Fruit fly (Drosophila melanogaster): Measurements from ENCODE around the gene Frq1.

Gene Frq1

dm6 chrX:18139950-18140349, 15.2 kb upstream of the Frq1 start:
- TF ChIP-seq Mnt (GFP tag; optimal IDR thresholded peaks at IDR 0.05) = no peak
- no peak for TF ChIP-seq cnc (optimal IDR thresholded peaks at IDR 0.05)
- TF ChIP-seq CG33017 (tag; optimal IDR thresholded peaks at IDR 0.05) = no peak
- TF ChIP-seq CG7045 (GFP tag; optimal IDR thresholded peaks at IDR 0.05) = no peak

DNA sequence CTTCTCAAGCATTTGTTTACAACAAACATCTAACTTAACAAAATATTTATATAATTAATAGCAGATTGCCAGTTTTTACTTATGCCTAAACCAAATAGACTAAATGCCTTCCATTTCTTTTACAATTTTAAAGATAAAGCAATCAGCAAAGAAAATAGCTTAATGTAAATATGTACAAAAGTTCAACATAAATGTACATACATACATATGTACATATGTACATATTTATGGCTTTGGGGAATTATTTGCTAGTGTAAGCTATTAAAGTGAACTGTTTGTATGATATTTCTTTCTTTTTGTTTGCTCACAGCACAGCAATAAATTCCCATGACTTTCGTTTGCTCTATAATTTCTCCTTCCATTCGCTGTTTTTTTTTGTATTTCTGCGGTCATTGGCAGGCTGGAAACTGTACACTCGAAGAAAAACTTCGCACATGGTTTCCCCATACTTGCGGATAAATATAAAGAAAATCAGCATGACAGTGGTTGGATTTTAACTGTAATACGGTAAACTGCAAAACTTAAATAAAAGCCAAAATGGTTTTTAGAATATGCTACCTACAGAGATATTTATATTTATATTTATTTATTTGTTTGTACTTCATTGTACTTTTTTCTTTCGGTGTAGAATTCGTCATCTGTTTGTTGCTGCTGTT, 14.1 kb upstream of the Frq1 start:
- TF ChIP-seq CG33017 (tag; optimal IDR thresholded peaks at IDR 0.05) (no peak), CG12768 (GFP tag; optimal IDR thresholded peaks at IDR 0.05) (no peak), CG11617 (GFP tag; optimal IDR thresholded peaks at IDR 0.05) (no peak), Mnt (GFP tag; optimal IDR thresholded peaks at IDR 0.05) (no peak), ovo (GFP tag; optimal IDR thresholded peaks at IDR 0.05) (no peak)

DNA sequence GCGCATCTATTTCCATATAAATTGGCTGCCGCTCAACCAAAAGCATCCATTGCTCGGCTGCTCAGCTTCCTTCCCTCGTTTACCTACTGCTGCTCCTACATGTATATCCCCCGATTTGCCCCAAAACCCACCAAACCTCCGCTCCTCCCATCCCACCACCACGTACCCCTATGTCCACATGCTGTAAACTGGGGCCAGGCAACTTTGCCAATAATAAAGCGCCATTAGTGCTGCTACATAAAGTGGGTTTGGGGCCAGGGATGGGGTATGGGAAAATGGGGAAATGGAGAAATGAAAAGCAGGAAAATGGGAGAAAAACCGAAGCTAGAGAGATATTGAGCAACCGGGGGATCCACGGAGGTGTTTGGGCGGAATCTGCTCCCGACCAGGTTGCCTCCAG, 5.9 kb upstream of the Frq1 start:
- TF ChIP-seq CG14711 (tag; optimal IDR thresholded peaks at IDR 0.05) (no peak), pad (GFP tag; optimal IDR thresholded peaks at IDR 0.05) (no peak), CG12768 (GFP tag; optimal IDR thresholded peaks at IDR 0.05) (no peak), CG7045 (GFP tag; optimal IDR thresholded peaks at IDR 0.05) (no peak), CG11617 (GFP tag; optimal IDR thresholded peaks at IDR 0.05) (no peak)

DNA sequence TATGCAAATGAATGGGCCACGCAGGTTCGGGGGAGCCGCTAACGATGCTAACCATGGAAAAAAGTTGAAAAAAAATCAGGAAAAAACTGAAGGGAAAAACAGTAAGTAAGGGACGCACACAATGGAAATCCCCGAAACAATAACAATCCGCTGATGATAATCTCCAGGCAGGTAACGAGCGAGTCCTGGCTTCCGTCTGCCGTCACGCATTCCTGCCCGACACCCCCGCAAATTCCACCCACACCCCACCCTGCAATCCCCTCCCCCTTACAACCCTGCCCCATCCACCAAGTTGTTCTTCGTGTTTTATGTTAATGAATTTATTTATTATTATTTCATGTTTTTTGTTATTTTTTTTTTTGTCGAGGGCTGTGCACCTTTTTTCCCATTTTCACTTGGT, 3.8 kb upstream of the Frq1 start:
- TF ChIP-seq CG33017 (tag; optimal IDR thresholded peaks at IDR 0.05) (no peak), CG1620 (GFP tag; optimal IDR thresholded peaks at IDR 0.05) (no peak), cnc (optimal IDR thresholded peaks at IDR 0.05) (no peak), Hr96 (GFP tag; optimal IDR thresholded peaks at IDR 0.05) (no peak), CG14711 (tag; optimal IDR thresholded peaks at IDR 0.05) (no peak), CG5204 (GFP tag; optimal IDR thresholded peaks at IDR 0.05) (no peak), CG7045 (GFP tag; optimal IDR thresholded peaks at IDR 0.05) (no peak), Crg-1 (GFP tag; optimal IDR thresholded peaks at IDR 0.05) (no peak), pad (GFP tag; optimal IDR thresholded peaks at IDR 0.05) (no peak), cic (GFP tag; optimal IDR thresholded peaks at IDR 0.05) (no peak), Mnt (GFP tag; optimal IDR thresholded peaks at IDR 0.05) (no peak), CG11617 (GFP tag; optimal IDR thresholded peaks at IDR 0.05) (no peak), Clk (GFP tag; optimal IDR thresholded peaks at IDR 0.05) (no peak)

DNA sequence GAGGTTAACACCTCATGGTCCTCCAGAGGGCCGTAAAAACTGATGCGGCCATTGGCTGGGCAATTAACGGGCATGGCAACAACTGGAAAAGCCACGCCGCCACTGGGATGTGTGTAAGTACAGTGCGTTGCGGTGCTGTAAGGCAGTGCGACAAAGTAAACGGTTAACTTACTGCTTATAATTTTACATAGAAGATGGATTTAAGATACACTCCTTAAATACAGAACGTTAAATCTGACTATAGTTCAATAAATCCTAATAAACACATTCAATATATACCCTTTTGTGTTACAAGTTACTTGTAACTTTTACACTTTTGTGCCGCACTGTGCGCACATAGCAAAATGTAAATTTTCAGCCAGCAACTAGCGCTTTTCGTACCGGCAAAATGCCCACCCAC, 2.2 kb upstream of the Frq1 start:
- TF ChIP-seq kay (GFP tag; ENCODE audit: borderline replicate concordance) (no peak), CG7045 (GFP tag; optimal IDR thresholded peaks at IDR 0.05) (no peak), CG33017 (tag; optimal IDR thresholded peaks at IDR 0.05) (no peak), CG11617 (GFP tag; optimal IDR thresholded peaks at IDR 0.05) (no peak)

- TF ChIP-seq toe (GFP tag; optimal IDR thresholded peaks at IDR 0.05) (no peak), CG14711 (tag; optimal IDR thresholded peaks at IDR 0.05) (no peak), CG7101 (tag; optimal IDR thresholded peaks at IDR 0.05) (no peak), CG12768 (GFP tag; optimal IDR thresholded peaks at IDR 0.05) (no peak), Mnt (GFP tag; optimal IDR thresholded peaks at IDR 0.05) (no peak), cnc (optimal IDR thresholded peaks at IDR 0.05) (no peak), CG11617 (GFP tag; optimal IDR thresholded peaks at IDR 0.05) (no peak), kay (GFP tag; ENCODE audit: borderline replicate concordance) (no peak), pad (GFP tag; optimal IDR thresholded peaks at IDR 0.05) (no peak), CG33017 (tag; optimal IDR thresholded peaks at IDR 0.05) (no peak), Crg-1 (GFP tag; optimal IDR thresholded peaks at IDR 0.05) (no peak), bab1 (GFP tag; optimal IDR thresholded peaks at IDR 0.05) (no peak), ovo (GFP tag; optimal IDR thresholded peaks at IDR 0.05) (no peak), CG1620 (GFP tag; optimal IDR thresholded peaks at IDR 0.05) (no peak)
These were observed 3.8 kb downstream of the Frq1 start for dm6 chrX:18158967-18159366.

DNA sequence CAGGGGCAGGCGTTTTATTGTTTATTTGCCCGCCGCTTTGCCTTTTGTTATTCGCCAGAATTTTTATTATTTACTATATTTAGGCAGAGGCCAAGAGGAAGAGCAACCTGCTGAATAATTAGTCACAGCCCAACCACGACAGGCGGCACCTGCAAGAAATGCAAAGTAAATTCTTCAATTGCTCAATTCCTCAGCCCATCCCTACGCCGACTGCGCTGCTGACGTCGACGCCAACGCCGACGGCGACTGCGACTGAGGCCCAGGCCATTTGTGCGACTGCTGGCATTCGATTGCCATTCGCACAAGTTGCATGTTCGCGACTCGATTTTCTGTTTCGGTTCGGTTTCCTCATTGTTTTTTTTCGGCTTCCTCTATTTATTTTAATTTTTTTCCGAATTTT, 22.1 kb downstream of the Frq1 start, which contains the start of gene Frq2:
TSS of gene Frq2 (plus strand) at position 301 of the 400 bp plus-strand sequence.
- TF ChIP-seq CG7101 (tag; optimal IDR thresholded peaks at IDR 0.05) = no peak
- TF ChIP-seq Mnt (GFP tag; optimal IDR thresholded peaks at IDR 0.05) = no peak
- TF ChIP-seq CG12768 (GFP tag; optimal IDR thresholded peaks at IDR 0.05) = no peak
- no peak for TF ChIP-seq Clk (GFP tag; optimal IDR thresholded peaks at IDR 0.05)
- TF ChIP-seq Hr96 (GFP tag; optimal IDR thresholded peaks at IDR 0.05) = no peak
- TF ChIP-seq toe (GFP tag; optimal IDR thresholded peaks at IDR 0.05) = no peak
- no peak for TF ChIP-seq bab1 (GFP tag; optimal IDR thresholded peaks at IDR 0.05)
- TF ChIP-seq CG33017 (tag; optimal IDR thresholded peaks at IDR 0.05) = no peak
- TF ChIP-seq pad (GFP tag; optimal IDR thresholded peaks at IDR 0.05) = no peak

dm6 chrX:18179372-18179771, 24.2 kb downstream of the Frq1 start, which contains the start of gene Andorra:
Gene Andorra (minus strand): TSS chrX:18179472.
- TF ChIP-seq CG12768 (GFP tag; optimal IDR thresholded peaks at IDR 0.05) = no peak
- TF ChIP-seq CG1620 (GFP tag; optimal IDR thresholded peaks at IDR 0.05) = no peak
- no peak for TF ChIP-seq bab1 (GFP tag; optimal IDR thresholded peaks at IDR 0.05)
- no peak for TF ChIP-seq CG33017 (tag; optimal IDR thresholded peaks at IDR 0.05)
- no peak for TF ChIP-seq CG5204 (GFP tag; optimal IDR thresholded peaks at IDR 0.05)
- TF ChIP-seq CG7101 (tag; optimal IDR thresholded peaks at IDR 0.05) = no peak
- no peak for TF ChIP-seq pad (GFP tag; optimal IDR thresholded peaks at IDR 0.05)
- TF ChIP-seq CG14711 (tag; optimal IDR thresholded peaks at IDR 0.05) = no peak
- no peak for TF ChIP-seq Mnt (GFP tag; optimal IDR thresholded peaks at IDR 0.05)
- no peak for TF ChIP-seq ovo (GFP tag; optimal IDR thresholded peaks at IDR 0.05)
- no peak for TF ChIP-seq Clk (GFP tag; optimal IDR thresholded peaks at IDR 0.05)
- TF ChIP-seq cic (GFP tag; optimal IDR thresholded peaks at IDR 0.05) = no peak
- TF ChIP-seq Crg-1 (GFP tag; optimal IDR thresholded peaks at IDR 0.05) = no peak
- no peak for TF ChIP-seq Hr96 (GFP tag; optimal IDR thresholded peaks at IDR 0.05)
- TF ChIP-seq cnc (optimal IDR thresholded peaks at IDR 0.05) = no peak
- TF ChIP-seq kay (GFP tag; ENCODE audit: borderline replicate concordance) = no peak
- no peak for TF ChIP-seq CG7045 (GFP tag; optimal IDR thresholded peaks at IDR 0.05)
